Fruit fly (Drosophila melanogaster) whole organism, wandering third instar larva: Measurements from ENCODE around the gene CG17906.

Experiments used
- Dif ChIP-seq: fragments of 200-275, 200-300 bp; sonication (Bioruptor generic); optimal IDR thresholded peaks from 2 replicates; lab custom pipeline; 2018; ENCODE audit warnings: missing biosample characterization, missing genetic modification characterization; ENCODE audit not compliant: partially characterized antibody
- Hnf4 ChIP-seq: fragments of 200-800 bp; sonication (Bioruptor generic); optimal IDR thresholded peaks from 2 replicates; lab custom pipeline; 2016; ENCODE audit warnings: missing biosample characterization, mild to moderate bottlenecking, missing genetic modification characterization
- Hr83 ChIP-seq: fragments of 200-300 bp; sonication (Bioruptor generic); optimal IDR thresholded peaks from 2 replicates; lab custom pipeline; 2016; ENCODE audit warnings: missing biosample characterization, mild to moderate bottlenecking, missing genetic modification characterization, moderate library complexity; ENCODE audit not compliant: poor library complexity, severe bottlenecking
- OdsH ChIP-seq: fragments of 200-800 bp; sonication (Bioruptor generic); optimal IDR thresholded peaks from 2 replicates; lab custom pipeline; 2016; ENCODE audit warnings: missing biosample characterization, mild to moderate bottlenecking, missing genetic modification characterization
- Sp1 ChIP-seq: fragments of 200-800 bp; sonication (Bioruptor generic); optimal IDR thresholded peaks from 3 replicates; lab custom pipeline; 2019; ENCODE audit warnings: missing biosample characterization, mild to moderate bottlenecking, missing genetic modification characterization, moderate library complexity
- ey ChIP-seq: fragments of 200-800 bp; sonication (Bioruptor generic); optimal IDR thresholded peaks from 2 replicates; lab custom pipeline; 2016; ENCODE audit warnings: missing biosample characterization, missing genetic modification characterization
- fru ChIP-seq: fragments of 200-800 bp; sonication (Bioruptor generic); optimal IDR thresholded peaks from 3 replicates; lab custom pipeline; 2016; ENCODE audit warnings: missing biosample characterization, mild to moderate bottlenecking, missing genetic modification characterization
- lola ChIP-seq: fragments of >200 bp; optimal IDR thresholded peaks from 2 replicates; lab custom pipeline; 2017; ENCODE audit warnings: missing biosample characterization, missing genetic modification characterization
- psq ChIP-seq: fragments of 200-800 bp; sonication (Bioruptor generic); optimal IDR thresholded peaks from 3 replicates; lab custom pipeline; 2017; ENCODE audit warnings: missing biosample characterization, mild to moderate bottlenecking, missing genetic modification characterization, moderate library complexity
- sv ChIP-seq: fragments of 200-800 bp; sonication (Bioruptor generic); optimal IDR thresholded peaks from 3 replicates; lab custom pipeline; 2016; ENCODE audit warnings: missing biosample characterization, missing genetic modification characterization
- usp ChIP-seq: fragments of >200 bp; optimal IDR thresholded peaks from 2 replicates; lab custom pipeline; 2017; ENCODE audit warnings: missing biosample characterization, missing genetic modification characterization

- TF ChIP-seq sv (GFP tag; lab: Kevin White, UChicago) (no peak), psq (no peak), OdsH (GFP tag; lab: Kevin White, UChicago) (no peak), Hnf4 (no peak), lola (GFP tag; lab: Kevin White, UChicago) (no peak), Dif (GFP tag; lab: Kevin White, UChicago) (no peak), ey (GFP tag; lab: Kevin White, UChicago) (no peak), Hr83 (GFP tag; lab: Kevin White, UChicago) (no peak), fru (no peak), Sp1 (GFP tag; lab: Kevin White, UChicago) (no peak), usp (GFP tag; lab: Kevin White, UChicago) (no peak)
Observed at dm6 chr2L:8957152-8957551, 37.0 kb upstream of the CG17906 start.
